Fruit fly (Drosophila melanogaster): Measurements from ENCODE around the gene wgn.

- TF ChIP-seq CG7987 (GFP tag; optimal IDR thresholded peaks at IDR 0.05) (no peak), CG4404 (GFP tag; IDR thresholded peaks at IDR 0.05) (no peak), CG43689 (GFP tag; IDR thresholded peaks at IDR 0.05) (no peak)
Observed at dm6 chrX:18657502-18657947, 22.8 kb upstream of the wgn start, which contains the start of gene fu.
